Worm (Caenorhabditis elegans) whole organism, L1 larva: ENCODE results near the gene sea-1.

Experiments
- alr-1 ChIP-seq: fragments of 200-800 bp; sonication (Bioruptor generic); optimal IDR thresholded peaks from 2 replicates; lab custom pipeline; 2018; ENCODE audit warnings: borderline replicate concordance, mild to moderate bottlenecking, missing genetic modification characterization, missing compliant biosample characterization
- ama-1 ChIP-seq: fragments of 150-350 bp; optimal IDR thresholded peaks from 2 replicates; lab custom pipeline; 2014
- ceh-63 ChIP-seq: fragments of 200-800 bp; sonication (Bioruptor generic); optimal IDR thresholded peaks from 2 replicates; lab custom pipeline; 2018; ENCODE audit warnings: mild to moderate bottlenecking, missing genetic modification characterization, missing compliant biosample characterization
- ceh-8 ChIP-seq: fragments of 200-800 bp; sonication (Bioruptor generic); optimal IDR thresholded peaks from 2 replicates; lab custom pipeline; 2018; ENCODE audit warnings: mild to moderate bottlenecking, missing genetic modification characterization, moderate library complexity, missing compliant biosample characterization
- ceh-82 ChIP-seq, 3 experiments: fragments of 150-350 bp in 1 of 3; sonication (generic microtip) in 2 of 3; optimal IDR thresholded peaks; 2 replicates each; lab custom pipeline; 2014 to 2017; ENCODE audit warnings: missing biosample characterization in 3 of 3, missing genetic modification characterization in 3 of 3
- ceh-88 ChIP-seq: fragments of 200-800 bp; sonication (Bioruptor generic); IDR thresholded peaks from 2 replicates; pipeline ENCODE4 v1.3.6; 2022; ENCODE audit warnings: missing genetic modification characterization, missing compliant biosample characterization
- ceh-90 ChIP-seq: sonication (generic microtip); optimal IDR thresholded peaks from 2 replicates; lab custom pipeline; 2016; ENCODE audit warnings: missing genetic modification characterization, missing compliant biosample characterization
- dpl-1 ChIP-seq, 3 experiments: fragments of 150-350 bp in 2 of 3; sonication (generic microtip) in 1 of 3; optimal IDR thresholded peaks; 2 replicates each; lab custom pipeline; 2014 to 2017; ENCODE audit warnings: missing biosample characterization in 3 of 3, missing genetic modification characterization in 3 of 3, missing genetic modification reagents in 3 of 3
- efl-1 ChIP-seq, 4 experiments: fragments of 150-350 bp; optimal IDR thresholded peaks in 3 of 4; peaks in 1 of 4; 1 replicate in 1 of 4; 2 replicates in 3 of 4; lab custom pipeline; 2014; ENCODE audit warnings: missing biosample characterization in 2 of 4, missing genetic modification characterization in 2 of 4, missing genetic modification reagents in 2 of 4
- efl-3 ChIP-seq: fragments of 200-800 bp; sonication (Bioruptor generic); optimal IDR thresholded peaks from 2 replicates; lab custom pipeline; 2018; ENCODE audit warnings: mild to moderate bottlenecking, missing genetic modification characterization, missing compliant biosample characterization
- egl-27 ChIP-seq, 2 experiments: fragments of 150-350 bp in 1 of 2; sonication (generic microtip); optimal IDR thresholded peaks; 3 replicates each; lab custom pipeline; 2017 to 2018; ENCODE audit warnings: missing biosample characterization in 2 of 2, missing genetic modification characterization in 2 of 2, missing genetic modification reagents in 2 of 2
- elt-2 ChIP-seq: sonication (generic microtip); optimal IDR thresholded peaks from 2 replicates; lab custom pipeline; 2016; ENCODE audit warnings: missing genetic modification characterization, mild to moderate bottlenecking, inconsistent platforms, missing compliant biosample characterization, missing genetic modification reagents
- ets-5 ChIP-seq: fragments of 200-800 bp; sonication (Bioruptor generic); IDR thresholded peaks from 2 replicates; pipeline ENCODE4 v1.3.6; 2022; ENCODE audit warnings: missing genetic modification characterization, missing compliant biosample characterization
- fkh-10 ChIP-seq: sonication (generic microtip); optimal IDR thresholded peaks from 2 replicates; lab custom pipeline; 2017; ENCODE audit warnings: missing biosample characterization, missing genetic modification reagents, missing genetic modification characterization
- fkh-4 ChIP-seq: sonication (generic microtip); optimal IDR thresholded peaks from 2 replicates; lab custom pipeline; 2016; ENCODE audit warnings: missing compliant biosample characterization, missing genetic modification characterization, borderline replicate concordance
- hlh-4 ChIP-seq: sonication (generic microtip); optimal IDR thresholded peaks from 2 replicates; lab custom pipeline; 2016; ENCODE audit warnings: mild to moderate bottlenecking, missing genetic modification characterization, missing compliant biosample characterization
- lin-13 ChIP-seq: fragments of 150-350 bp; optimal IDR thresholded peaks from 2 replicates; lab custom pipeline; 2014; ENCODE audit warnings: missing biosample characterization, missing genetic modification reagents, missing genetic modification characterization
- lin-39 ChIP-seq: fragments of 150-350 bp; optimal IDR thresholded peaks from 2 replicates; lab custom pipeline; 2014; ENCODE audit warnings: missing biosample characterization, missing genetic modification reagents, missing genetic modification characterization
- lir-3 ChIP-seq: sonication (generic microtip); optimal IDR thresholded peaks from 2 replicates; lab custom pipeline; 2016; ENCODE audit warnings: mild to moderate bottlenecking, missing genetic modification characterization, moderate library complexity, missing compliant biosample characterization; ENCODE audit not compliant: poor library complexity
- mef-2 ChIP-seq: fragments of 150-350 bp; optimal IDR thresholded peaks from 2 replicates; lab custom pipeline; 2014; ENCODE audit warnings: missing biosample characterization, missing genetic modification characterization
- nhr-11 ChIP-seq: fragments of 150-350 bp; optimal IDR thresholded peaks from 2 replicates; lab custom pipeline; 2014; ENCODE audit warnings: missing biosample characterization, missing genetic modification characterization
- nhr-19 ChIP-seq: fragments of 200-800 bp; sonication (Bioruptor generic); conservative IDR thresholded peaks from 2 replicates; pipeline ENCODE4 v1.3.6; 2022; ENCODE audit warnings: missing genetic modification characterization, missing compliant biosample characterization
- nhr-20 ChIP-seq: sonication (generic microtip); optimal IDR thresholded peaks from 2 replicates; lab custom pipeline; 2016; ENCODE audit warnings: mild to moderate bottlenecking, missing genetic modification characterization, missing compliant biosample characterization
- nhr-28 ChIP-seq: fragments of 150-350 bp; optimal IDR thresholded peaks from 2 replicates; lab custom pipeline; 2014; ENCODE audit warnings: missing biosample characterization, missing genetic modification characterization
- nhr-71 ChIP-seq: sonication (generic microtip); optimal IDR thresholded peaks from 2 replicates; lab custom pipeline; 2016; ENCODE audit warnings: mild to moderate bottlenecking, missing genetic modification characterization, moderate library complexity, missing compliant biosample characterization
- nhr-85 ChIP-seq: sonication (generic microtip); peaks from one replicate; lab custom pipeline; 2016; ENCODE audit warnings: missing genetic modification characterization, inconsistent platforms, missing compliant biosample characterization
- nhr-90 ChIP-seq: sonication (generic microtip); optimal IDR thresholded peaks from 2 replicates; lab custom pipeline; 2016; ENCODE audit warnings: mild to moderate bottlenecking, missing genetic modification characterization, missing compliant biosample characterization; ENCODE audit not compliant: poor library complexity
- pax-3 ChIP-seq: fragments of 200-800 bp; sonication (Bioruptor generic); optimal IDR thresholded peaks from 2 replicates; lab custom pipeline; 2018; ENCODE audit warnings: mild to moderate bottlenecking, missing genetic modification characterization, moderate library complexity, missing compliant biosample characterization
- pqm-1 ChIP-seq: sonication (generic microtip); optimal IDR thresholded peaks from 3 replicates; lab custom pipeline; 2017; ENCODE audit warnings: missing biosample characterization, missing genetic modification characterization
- rnt-1 ChIP-seq: sonication (generic microtip); optimal IDR thresholded peaks from 2 replicates; lab custom pipeline; 2016; ENCODE audit warnings: mild to moderate bottlenecking, missing genetic modification characterization, moderate library complexity, missing compliant biosample characterization
- skn-1 ChIP-seq: fragments of 150-350 bp; optimal IDR thresholded peaks from 2 replicates; lab custom pipeline; 2014; ENCODE audit warnings: missing biosample characterization, missing genetic modification characterization
- snu-23 ChIP-seq: sonication (generic microtip); optimal IDR thresholded peaks from 2 replicates; lab custom pipeline; 2016; ENCODE audit warnings: missing genetic modification characterization, missing compliant biosample characterization
- sup-37 ChIP-seq: fragments of 200-800 bp; sonication (Bioruptor generic); optimal IDR thresholded peaks from 2 replicates; lab custom pipeline; 2018; ENCODE audit warnings: mild to moderate bottlenecking, missing genetic modification characterization, missing compliant biosample characterization
- unc-30 ChIP-seq: sonication (generic microtip); optimal IDR thresholded peaks from 2 replicates; lab custom pipeline; 2017; ENCODE audit warnings: missing biosample characterization, missing genetic modification characterization
- unc-86 ChIP-seq: sonication (generic microtip); optimal IDR thresholded peaks from 2 replicates; lab custom pipeline; 2016; ENCODE audit warnings: missing genetic modification characterization, missing compliant biosample characterization
- unc-98 ChIP-seq: fragments of 200-800 bp; sonication (Bioruptor generic); IDR thresholded peaks from 2 replicates; pipeline ENCODE4 v1.3.6; 2022; ENCODE audit warnings: missing genetic modification characterization, missing compliant biosample characterization
- zag-1 ChIP-seq: fragments of 150-350 bp; optimal IDR thresholded peaks from 2 replicates; lab custom pipeline; 2014; ENCODE audit warnings: missing biosample characterization, missing genetic modification characterization
- ztf-4 ChIP-seq: fragments of 150-350 bp; optimal IDR thresholded peaks from 2 replicates; lab custom pipeline; 2014; ENCODE audit warnings: missing biosample characterization, missing genetic modification characterization

sea-1 gene

DNA sequence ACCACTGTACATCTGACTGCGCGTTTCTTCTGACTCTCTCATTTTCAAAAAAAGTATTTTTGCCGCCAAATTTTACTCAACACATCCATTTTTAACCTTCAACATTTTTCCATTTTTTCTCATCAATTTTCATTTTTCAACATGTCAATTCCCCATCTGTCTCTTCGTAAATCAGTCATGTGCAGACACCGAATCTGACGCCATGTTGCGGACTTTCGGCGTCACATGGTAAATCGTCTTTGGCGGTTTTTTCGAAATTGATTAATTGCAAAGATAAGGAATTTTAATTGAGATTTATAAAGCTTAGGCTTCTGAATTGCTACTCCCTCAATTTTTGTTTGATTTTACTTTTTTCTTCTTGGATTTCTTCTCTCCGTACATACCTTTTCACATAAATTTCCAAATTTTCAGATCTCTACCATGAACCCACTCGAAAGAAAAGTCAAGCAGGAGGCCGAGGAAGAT lies 9.4 kb upstream of the sea-1 start, which contains the start of gene F19B10.1 (continued):
- TF ChIP-seq nhr-19 (GFP tag; lab: Robert Waterston, UW) (peak; percentile 67), ceh-63 (GFP tag; lab: Kevin White, UChicago) (no peak), fkh-4 (no peak), sup-37 (no peak), nhr-71 (tag; lab: Kevin White, UChicago) (peak; percentile 85), lin-13 (GFP tag; lab: Kevin White, UChicago) (peak; percentile 72), ceh-82 (tag; optimal IDR thresholded peaks at IDR 0.05; lab: Kevin White, UChicago) (peak in 1 of 3 experiments; percentile 55), nhr-11 (no peak), ceh-8 (GFP tag; lab: Kevin White, UChicago) (no peak), unc-98 (GFP tag; lab: Robert Waterston, UW) (no peak), rnt-1 (peak; percentile 77), ceh-88 (GFP tag; lab: Robert Waterston, UW) (no peak), snu-23 (peak; percentile 90), nhr-85 (tag; lab: Kevin White, UChicago) (peak; percentile 91), skn-1 (tag; lab: Kevin White, UChicago) (peak; percentile 67), efl-1 (optimal IDR thresholded peaks at IDR 0.05; lab: Kevin White, UChicago) (peak; percentile 74 to 94), efl-1 (GFP tag; optimal IDR thresholded peaks at IDR 0.05 in 1 of 2; lab: Kevin White, UChicago) (peak; percentile 93 to 99), dpl-1 (GFP tag; optimal IDR thresholded peaks at IDR 0.05; lab: Kevin White, UChicago) (peak; percentile 88 to 95 (median 94)), efl-3 (GFP tag; lab: Kevin White, UChicago) (no peak), nhr-20 (peak; percentile 88), unc-86 (tag; lab: Kevin White, UChicago) (peak; percentile 15), hlh-4 (tag; lab: Kevin White, UChicago) (no peak), nhr-28 (tag; lab: Kevin White, UChicago) (no peak), nhr-90 (tag; lab: Kevin White, UChicago) (peak; percentile 82), ets-5 (GFP tag; lab: Robert Waterston, UW) (no peak), ama-1 (lab: Kevin White, UChicago) (no peak), zag-1 (tag; lab: Kevin White, UChicago) (no peak), egl-27 (tag; optimal IDR thresholded peaks at IDR 0.05; lab: Kevin White, UChicago) (no peak), ceh-90 (no peak), unc-30 (tag; lab: Kevin White, UChicago) (no peak), elt-2 (tag; lab: Kevin White, UChicago) (peak; percentile 50), ztf-4 (tag; lab: Kevin White, UChicago) (no peak), mef-2 (tag; lab: Kevin White, UChicago) (no peak)

DNA sequence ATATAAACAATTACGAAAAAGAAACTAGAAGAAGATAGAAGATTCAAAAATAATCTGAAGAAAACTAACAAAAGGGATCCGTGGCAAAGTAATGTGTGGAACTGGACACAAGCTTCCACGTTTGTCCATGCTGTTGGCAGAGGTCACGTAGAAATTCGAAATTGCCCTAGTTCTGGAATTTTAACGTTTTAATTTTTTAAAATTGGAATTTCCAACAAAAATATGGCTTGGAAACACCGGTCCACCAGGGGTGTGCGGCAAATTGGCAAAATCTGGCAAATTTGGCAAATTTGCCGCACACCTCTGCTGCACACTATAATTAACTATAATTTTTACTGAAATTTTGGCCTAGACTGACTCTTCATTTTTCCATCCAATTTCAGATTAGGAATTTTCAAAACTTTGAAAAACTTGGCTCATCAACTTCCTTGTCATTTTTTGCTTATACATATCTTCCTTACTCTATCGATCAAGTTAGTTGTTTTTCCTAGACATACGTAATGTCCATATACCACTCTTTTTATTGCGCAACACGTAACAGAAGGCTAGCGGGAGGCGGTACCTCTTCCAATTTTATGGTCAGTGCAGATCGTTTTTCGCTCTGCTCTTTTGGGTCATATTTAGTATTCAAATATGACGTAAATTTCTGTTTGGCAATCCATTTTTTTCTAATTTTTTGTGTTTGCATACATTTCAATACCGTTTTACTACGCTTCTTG lies 8.1 kb upstream of the sea-1 start, which contains the start of gene F19B10.10:
Gene F19B10.10, minus strand, starts transcription at position 51 of the 719 bp plus-strand sequence.
- TF ChIP-seq nhr-19 (GFP tag; lab: Robert Waterston, UW) (no peak), fkh-10 (no peak), pqm-1 (tag; lab: Kevin White, UChicago) (no peak), alr-1 (tag; lab: Kevin White, UChicago) (no peak), pax-3 (tag; lab: Kevin White, UChicago) (no peak), lin-39 (tag; lab: Kevin White, UChicago) (no peak), unc-86 (tag; lab: Kevin White, UChicago) (no peak)

DNA sequence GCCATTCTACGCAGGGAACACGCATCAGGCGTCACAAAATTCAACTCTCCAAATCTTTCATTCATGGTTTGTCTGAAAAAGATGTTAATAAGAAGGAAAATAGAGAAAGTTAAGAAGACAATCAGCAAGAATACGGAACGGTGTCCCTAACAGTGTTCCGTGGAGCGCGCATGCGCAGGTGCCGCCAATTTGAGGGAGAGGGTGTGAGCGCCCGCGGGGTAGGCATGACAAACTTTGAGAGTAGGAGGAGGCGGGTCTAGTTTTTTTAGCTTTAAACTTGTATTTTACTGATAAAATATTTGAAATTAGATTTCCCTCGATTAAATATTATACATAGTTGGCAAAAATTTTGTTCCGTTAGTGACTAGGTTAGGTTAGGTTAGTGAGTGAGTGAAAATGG lies 7.0 kb upstream of the sea-1 start:
- TF ChIP-seq lir-3 (tag; lab: Kevin White, UChicago) = no peak
